Worm (Caenorhabditis elegans): Measurements from ENCODE around the gene F28H7.8.
A peak's percentile ranks its signal among the peaks of the same experiment; 100 is the strongest.

Gene F28H7.8

DNA sequence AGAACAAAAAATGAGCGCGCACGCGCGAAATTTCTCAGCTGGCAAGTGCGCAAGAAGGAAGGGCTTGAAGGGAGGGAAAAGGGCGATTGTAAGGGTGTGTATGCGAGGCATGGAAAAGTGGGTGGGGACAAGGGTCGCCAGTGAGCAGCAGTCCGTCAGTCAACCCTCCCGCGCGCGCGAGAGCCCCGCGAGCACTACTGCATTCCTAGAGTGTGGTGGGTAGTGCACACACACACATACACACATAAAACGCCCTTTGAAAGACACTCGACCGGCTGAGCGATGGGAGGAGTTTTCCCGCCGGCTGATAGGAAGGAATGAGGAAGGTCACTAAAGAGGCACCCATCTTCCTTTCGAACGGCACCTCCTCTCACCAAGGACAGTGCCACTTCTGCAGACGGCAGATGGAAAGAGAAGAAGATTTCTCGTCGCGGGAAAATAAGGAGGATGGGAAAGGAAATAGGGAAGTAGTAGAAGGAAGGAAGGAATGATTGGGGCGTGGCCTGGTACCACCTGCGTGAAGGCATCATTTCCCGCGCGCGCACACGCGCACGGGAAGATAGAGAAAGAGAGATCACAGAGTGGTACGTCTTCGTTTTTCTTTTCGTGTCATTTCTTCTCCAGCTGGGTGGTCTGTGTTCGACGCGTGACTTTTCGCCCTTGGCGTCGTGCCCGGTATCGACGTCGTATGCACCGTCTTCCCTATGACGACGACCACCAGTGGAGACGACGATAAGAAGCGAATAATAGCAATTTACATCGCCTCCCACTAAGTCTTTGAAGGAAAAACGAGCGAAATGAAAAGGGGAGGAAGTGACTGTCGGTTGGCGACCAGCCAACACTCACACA, 41.7 kb upstream of the F28H7.8 start:
- TF ChIP-seq sma-3 (GFP tag; optimal IDR thresholded peaks at IDR 0.05) (peak; percentile 92), F13H6.1 (tag; optimal IDR thresholded peaks at IDR 0.05) (peak; percentile 37), R02D3.7 (tag; optimal IDR thresholded peaks at IDR 0.05) (no peak), lsy-2 (tag; optimal IDR thresholded peaks at IDR 0.05) (no peak), ztf-1 (GFP tag; conservative IDR thresholded peaks at IDR 0.05) (no peak), gmeb-1 (tag; optimal IDR thresholded peaks at IDR 0.05) (peak; percentile 29), egl-27 (tag; optimal IDR thresholded peaks at IDR 0.05) (peak; percentile 33), nhr-6 (tag; optimal IDR thresholded peaks at IDR 0.05) (peak; percentile 1), nhr-23 (tag; optimal IDR thresholded peaks at IDR 0.05) (no peak), lin-11 (tag; optimal IDR thresholded peaks at IDR 0.05) (no peak), ztf-11 (tag; optimal IDR thresholded peaks at IDR 0.05) (no peak), snpc-4 (tag; optimal IDR thresholded peaks at IDR 0.05) (no peak), peb-1 (tag; optimal IDR thresholded peaks at IDR 0.05) (peak; percentile 51), C34F6.9 (tag; optimal IDR thresholded peaks at IDR 0.05) (peak; percentile 55), ceh-16 (tag; optimal IDR thresholded peaks at IDR 0.05) (peak; percentile 97), nhr-77 (tag; optimal IDR thresholded peaks at IDR 0.05) (no peak), ama-1 (optimal IDR thresholded peaks at IDR 0.05) (no peak), elt-1 (tag; optimal IDR thresholded peaks at IDR 0.05) (no peak), nhr-11 (tag; optimal IDR thresholded peaks at IDR 0.05) (no peak), nhr-129 (tag; optimal IDR thresholded peaks at IDR 0.05) (peak; percentile 35), nhr-10 (tag; optimal IDR thresholded peaks at IDR 0.05) (no peak), fos-1 (tag; optimal IDR thresholded peaks at IDR 0.05) (peak; percentile 53), blmp-1 (tag; optimal IDR thresholded peaks at IDR 0.05; ENCODE audit: insufficient read depth) (peak; percentile 95), unc-39 (tag; optimal IDR thresholded peaks at IDR 0.05) (no peak), mdl-1 (tag; optimal IDR thresholded peaks at IDR 0.05) (peak; percentile 75 to 77), unc-62 (GFP tag; optimal IDR thresholded peaks at IDR 0.05) (no peak), crh-2 (tag; optimal IDR thresholded peaks at IDR 0.05) (peak; percentile 38), nhr-21 (tag; optimal IDR thresholded peaks at IDR 0.05) (peak; percentile 96), lin-39 (tag; optimal IDR thresholded peaks at IDR 0.05) (no peak), lin-13 (GFP tag; optimal IDR thresholded peaks at IDR 0.05) (no peak), dmd-4 (tag; optimal IDR thresholded peaks at IDR 0.05) (no peak), zag-1 (tag; optimal IDR thresholded peaks at IDR 0.05) (no peak), sma-9 (GFP tag; optimal IDR thresholded peaks at IDR 0.05) (peak; percentile 97), sma-9 (tag; optimal IDR thresholded peaks at IDR 0.05) (peak; percentile 28), sem-4 (tag; optimal IDR thresholded peaks at IDR 0.05) (peak; percentile 44), elt-3 (tag; optimal IDR thresholded peaks at IDR 0.05) (no peak), Y55F3AM.14 (GFP tag; optimal IDR thresholded peaks at IDR 0.05) (peak; percentile 93), nhr-25 (tag; optimal IDR thresholded peaks at IDR 0.05) (peak; percentile 97), aly-2 (tag; optimal IDR thresholded peaks at IDR 0.05) (no peak), nhr-12 (tag; optimal IDR thresholded peaks at IDR 0.05) (no peak)

DNA sequence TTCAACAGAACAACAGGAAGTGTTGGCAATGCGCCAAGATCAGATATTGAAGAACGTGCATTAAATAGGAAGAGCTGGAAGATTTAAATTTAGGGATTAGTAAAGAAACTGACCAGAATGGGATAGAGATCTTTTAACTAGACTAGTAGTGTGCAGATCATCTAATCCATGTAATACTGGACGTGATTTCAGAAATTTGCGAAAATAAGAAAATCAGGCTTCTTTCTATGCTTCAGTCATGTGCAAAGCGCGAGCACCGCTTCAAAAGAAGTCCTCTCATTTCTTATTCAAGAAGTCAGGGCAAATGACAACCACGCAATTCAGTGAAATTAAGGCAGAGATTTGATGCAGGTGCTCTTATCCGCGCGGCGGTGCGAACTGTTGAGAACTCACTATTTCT, 40.7 kb upstream of the F28H7.8 start:
- no peak for TF ChIP-seq lin-11 (tag; optimal IDR thresholded peaks at IDR 0.05)
- no peak for TF ChIP-seq ztf-11 (tag; optimal IDR thresholded peaks at IDR 0.05)
- TF ChIP-seq crh-2 (tag; optimal IDR thresholded peaks at IDR 0.05) = no peak
- no peak for TF ChIP-seq nhr-23 (tag; optimal IDR thresholded peaks at IDR 0.05)

Measured in whole organism, L2 larva.